Worm (Caenorhabditis elegans) whole organism, L1 larva: ENCODE results near the gene C26E1.1.

Experiments
- C04F5.9 ChIP-seq: sonication (generic microtip); optimal IDR thresholded peaks from 2 replicates; lab custom pipeline; 2016; ENCODE audit warnings: missing genetic modification characterization, missing compliant biosample characterization
- aha-1 ChIP-seq: fragments of 150-350 bp; optimal IDR thresholded peaks from 2 replicates; lab custom pipeline; 2014; ENCODE audit warnings: missing biosample characterization, missing genetic modification characterization
- alr-1 ChIP-seq: fragments of 200-800 bp; sonication (Bioruptor generic); optimal IDR thresholded peaks from 2 replicates; lab custom pipeline; 2018; ENCODE audit warnings: borderline replicate concordance, mild to moderate bottlenecking, missing genetic modification characterization, missing compliant biosample characterization
- blmp-1 ChIP-seq: fragments of 150-350 bp; optimal IDR thresholded peaks from 2 replicates; lab custom pipeline; 2014; ENCODE audit warnings: missing biosample characterization, missing genetic modification characterization
- ceh-88 ChIP-seq: fragments of 200-800 bp; sonication (Bioruptor generic); IDR thresholded peaks from 2 replicates; pipeline ENCODE4 v1.3.6; 2022; ENCODE audit warnings: missing genetic modification characterization, missing compliant biosample characterization
- ces-1 ChIP-seq: fragments of 150-350 bp; optimal IDR thresholded peaks from 2 replicates; lab custom pipeline; 2014; ENCODE audit warnings: missing biosample characterization, missing genetic modification reagents, missing genetic modification characterization
- dsc-1 ChIP-seq: sonication (generic microtip); optimal IDR thresholded peaks from 2 replicates; lab custom pipeline; 2016; ENCODE audit warnings: mild to moderate bottlenecking, missing genetic modification characterization, missing compliant biosample characterization
- efl-3 ChIP-seq: fragments of 200-800 bp; sonication (Bioruptor generic); optimal IDR thresholded peaks from 2 replicates; lab custom pipeline; 2018; ENCODE audit warnings: mild to moderate bottlenecking, missing genetic modification characterization, missing compliant biosample characterization
- egl-13 ChIP-seq: sonication (generic microtip); optimal IDR thresholded peaks from 2 replicates; lab custom pipeline; 2016; ENCODE audit warnings: missing genotype, missing genetic modification reagents, missing genetic modification characterization, missing compliant biosample characterization
- egl-27 ChIP-seq, 2 experiments: fragments of 150-350 bp in 1 of 2; sonication (generic microtip); optimal IDR thresholded peaks; 3 replicates each; lab custom pipeline; 2017 to 2018; ENCODE audit warnings: missing biosample characterization in 2 of 2, missing genetic modification characterization in 2 of 2, missing genetic modification reagents in 2 of 2
- elt-2 ChIP-seq: sonication (generic microtip); optimal IDR thresholded peaks from 2 replicates; lab custom pipeline; 2016; ENCODE audit warnings: missing genetic modification characterization, mild to moderate bottlenecking, inconsistent platforms, missing compliant biosample characterization, missing genetic modification reagents
- elt-3 ChIP-seq, 6 experiments: fragments of 150-350 bp in 1 of 6; sonication (generic microtip); optimal IDR thresholded peaks; 2 replicates each; lab custom pipeline; 2017 to 2018; ENCODE audit warnings: missing biosample characterization in 6 of 6, missing genetic modification characterization in 6 of 6, inconsistent platforms in 1 of 6
- fkh-10 ChIP-seq: sonication (generic microtip); optimal IDR thresholded peaks from 2 replicates; lab custom pipeline; 2017; ENCODE audit warnings: missing biosample characterization, missing genetic modification reagents, missing genetic modification characterization
- fkh-8 ChIP-seq: sonication (generic microtip); optimal IDR thresholded peaks from 2 replicates; lab custom pipeline; 2016; ENCODE audit warnings: mild to moderate bottlenecking, missing genetic modification characterization, missing compliant biosample characterization
- fos-1 ChIP-seq: fragments of 150-350 bp; optimal IDR thresholded peaks from 2 replicates; lab custom pipeline; 2014; ENCODE audit warnings: missing biosample characterization, missing genetic modification characterization
- grh-1 ChIP-seq: fragments of 200-800 bp; sonication (Bioruptor generic); IDR thresholded peaks from 2 replicates; pipeline ENCODE4 v1.3.6; 2022; ENCODE audit warnings: missing genetic modification reagents, missing genetic modification characterization, missing compliant biosample characterization
- hlh-4 ChIP-seq: sonication (generic microtip); optimal IDR thresholded peaks from 2 replicates; lab custom pipeline; 2016; ENCODE audit warnings: mild to moderate bottlenecking, missing genetic modification characterization, missing compliant biosample characterization
- hpl-2 ChIP-seq: fragments of 150-350 bp; optimal IDR thresholded peaks from 2 replicates; lab custom pipeline; 2014; ENCODE audit warnings: missing biosample characterization, missing genetic modification reagents, missing genetic modification characterization
- isw-1 ChIP-seq: fragments of 200-800 bp; sonication (Bioruptor generic); IDR thresholded peaks from 2 replicates; pipeline ENCODE4 v1.3.6; 2022; ENCODE audit warnings: missing genetic modification characterization, missing compliant biosample characterization
- jun-1 ChIP-seq: fragments of 150-350 bp; optimal IDR thresholded peaks from 2 replicates; lab custom pipeline; 2014; ENCODE audit warnings: missing biosample characterization, missing genetic modification reagents, missing genetic modification characterization
- lin-13 ChIP-seq: fragments of 150-350 bp; optimal IDR thresholded peaks from 2 replicates; lab custom pipeline; 2014; ENCODE audit warnings: missing biosample characterization, missing genetic modification reagents, missing genetic modification characterization
- lin-14 ChIP-seq: fragments of 200-800 bp; sonication (Bioruptor generic); optimal IDR thresholded peaks from 2 replicates; lab custom pipeline; 2018; ENCODE audit warnings: mild to moderate bottlenecking, missing genetic modification characterization, moderate library complexity, missing compliant biosample characterization
- lin-35 ChIP-seq, 2 experiments: fragments of 150-350 bp; optimal IDR thresholded peaks; 2 replicates each; lab custom pipeline; 2014; ENCODE audit warnings: missing biosample characterization in 2 of 2, missing genetic modification characterization in 2 of 2, missing genetic modification reagents in 2 of 2
- mdl-1 ChIP-seq, 2 experiments: fragments of 150-350 bp; optimal IDR thresholded peaks; 2 replicates each; lab custom pipeline; 2014 to 2017; ENCODE audit warnings: missing biosample characterization in 2 of 2, missing genetic modification characterization in 2 of 2, inconsistent platforms in 1 of 2
- mep-1 ChIP-seq: fragments of 150-350 bp; optimal IDR thresholded peaks from 2 replicates; lab custom pipeline; 2014; ENCODE audit warnings: missing biosample characterization, missing genetic modification characterization
- nhr-237 ChIP-seq: fragments of 150-350 bp; optimal IDR thresholded peaks from 2 replicates; lab custom pipeline; 2014; ENCODE audit warnings: missing biosample characterization, missing genetic modification characterization
- nhr-76 ChIP-seq: sonication (generic microtip); optimal IDR thresholded peaks from 2 replicates; lab custom pipeline; 2017; ENCODE audit warnings: missing biosample characterization, missing genetic modification characterization
- nhr-77 ChIP-seq: fragments of 150-350 bp; optimal IDR thresholded peaks from 2 replicates; lab custom pipeline; 2014; ENCODE audit warnings: missing biosample characterization, missing genetic modification characterization
- nhr-85 ChIP-seq: sonication (generic microtip); peaks from one replicate; lab custom pipeline; 2016; ENCODE audit warnings: missing genetic modification characterization, inconsistent platforms, missing compliant biosample characterization
- pag-3 ChIP-seq: sonication (generic microtip); optimal IDR thresholded peaks from 2 replicates; lab custom pipeline; 2017; ENCODE audit warnings: missing genetic modification characterization, mild to moderate bottlenecking, missing compliant biosample characterization, antibody characterized with exemption, borderline replicate concordance; ENCODE audit not compliant: insufficient read depth
- pax-3 ChIP-seq: fragments of 200-800 bp; sonication (Bioruptor generic); optimal IDR thresholded peaks from 2 replicates; lab custom pipeline; 2018; ENCODE audit warnings: mild to moderate bottlenecking, missing genetic modification characterization, moderate library complexity, missing compliant biosample characterization
- skn-1 ChIP-seq: fragments of 150-350 bp; optimal IDR thresholded peaks from 2 replicates; lab custom pipeline; 2014; ENCODE audit warnings: missing biosample characterization, missing genetic modification characterization
- snpc-4 ChIP-seq: fragments of 150-350 bp; optimal IDR thresholded peaks from 2 replicates; lab custom pipeline; 2014; ENCODE audit warnings: missing biosample characterization, missing genetic modification characterization
- sptf-1 ChIP-seq: fragments of 150-350 bp; optimal IDR thresholded peaks from 2 replicates; lab custom pipeline; 2014; ENCODE audit warnings: missing biosample characterization, missing genetic modification characterization
- swsn-7 ChIP-seq: sonication (generic microtip); optimal IDR thresholded peaks from 2 replicates; lab custom pipeline; 2016; ENCODE audit warnings: missing genetic modification characterization, missing compliant biosample characterization
- tlp-1 ChIP-seq: fragments of 150-350 bp; optimal IDR thresholded peaks from 2 replicates; lab custom pipeline; 2014; ENCODE audit warnings: missing biosample characterization, missing genetic modification characterization
- unc-30 ChIP-seq: sonication (generic microtip); optimal IDR thresholded peaks from 2 replicates; lab custom pipeline; 2017; ENCODE audit warnings: missing biosample characterization, missing genetic modification characterization
- unc-62 ChIP-seq: fragments of 150-350 bp; optimal IDR thresholded peaks from 2 replicates; lab custom pipeline; 2014; ENCODE audit warnings: missing biosample characterization, missing genetic modification reagents, missing genetic modification characterization
- unc-86 ChIP-seq: sonication (generic microtip); optimal IDR thresholded peaks from 2 replicates; lab custom pipeline; 2016; ENCODE audit warnings: missing genetic modification characterization, missing compliant biosample characterization
- vab-15 ChIP-seq: sonication (generic microtip); optimal IDR thresholded peaks from 2 replicates; lab custom pipeline; 2017; ENCODE audit warnings: missing genotype, mild to moderate bottlenecking, missing genetic modification characterization, missing compliant biosample characterization
- xbp-1 ChIP-seq: sonication (generic microtip); optimal IDR thresholded peaks from 2 replicates; lab custom pipeline; 2016; ENCODE audit warnings: missing genetic modification characterization, missing compliant biosample characterization
- zag-1 ChIP-seq: fragments of 150-350 bp; optimal IDR thresholded peaks from 2 replicates; lab custom pipeline; 2014; ENCODE audit warnings: missing biosample characterization, missing genetic modification characterization
- zip-4 ChIP-seq: fragments of 200-800 bp; sonication (Bioruptor generic); optimal IDR thresholded peaks from 2 replicates; lab custom pipeline; 2018; ENCODE audit warnings: mild to moderate bottlenecking, missing genetic modification characterization, moderate library complexity, missing compliant biosample characterization

The C26E1.1 gene

ce11 chrV:13324933-13325760 lies 27.8 kb downstream of the C26E1.1 start, which contains the start of gene C50B6.7:
C50B6.7 (minus strand) TSS chrV:13324983.
- no peak for TF ChIP-seq zag-1 (tag; lab: Kevin White, UChicago)
- TF ChIP-seq elt-2 (tag; lab: Kevin White, UChicago) = peak; percentile 17
- TF ChIP-seq, all 84 proteins: peak for 1

DNA sequence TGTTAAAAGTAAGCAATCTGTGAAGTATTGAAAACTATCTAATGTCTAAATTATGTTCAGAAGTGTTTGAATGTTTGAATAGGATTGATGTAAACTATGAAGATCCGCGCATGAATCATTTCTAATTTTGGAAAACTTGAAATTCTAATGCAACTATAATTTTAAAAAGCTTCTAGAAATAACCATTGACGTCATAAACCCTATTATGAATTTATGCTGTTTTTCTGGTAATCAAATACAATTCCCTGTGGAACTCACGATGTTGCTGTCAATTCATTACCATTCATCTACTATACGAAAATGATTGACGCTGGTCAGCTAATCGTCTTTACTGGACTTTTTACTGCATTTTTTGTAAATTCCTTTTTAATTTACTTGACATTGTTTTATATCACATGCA lies 30.1 kb downstream of the C26E1.1 start, which contains the start of gene str-37:
Gene str-37, plus strand, starts transcription at position 301 of the 400 bp plus-strand sequence.
- TF ChIP-seq isw-1 (GFP tag; lab: Robert Waterston, UW) = no peak
- TF ChIP-seq elt-3 (tag; optimal IDR thresholded peaks at IDR 0.05; lab: Kevin White, UChicago) = no peak
- no peak for TF ChIP-seq zag-1 (tag; lab: Kevin White, UChicago)
- TF ChIP-seq xbp-1 (tag; lab: Kevin White, UChicago) = no peak
- TF ChIP-seq nhr-77 = no peak
- TF ChIP-seq fkh-10 = no peak
- no peak for TF ChIP-seq nhr-237
- no peak for TF ChIP-seq unc-86 (tag; lab: Kevin White, UChicago)
- no peak for TF ChIP-seq fkh-8 (tag; lab: Kevin White, UChicago)
- no peak for TF ChIP-seq hpl-2 (GFP tag; lab: Kevin White, UChicago)
- TF ChIP-seq pag-3 = no peak
- no peak for TF ChIP-seq nhr-76

DNA sequence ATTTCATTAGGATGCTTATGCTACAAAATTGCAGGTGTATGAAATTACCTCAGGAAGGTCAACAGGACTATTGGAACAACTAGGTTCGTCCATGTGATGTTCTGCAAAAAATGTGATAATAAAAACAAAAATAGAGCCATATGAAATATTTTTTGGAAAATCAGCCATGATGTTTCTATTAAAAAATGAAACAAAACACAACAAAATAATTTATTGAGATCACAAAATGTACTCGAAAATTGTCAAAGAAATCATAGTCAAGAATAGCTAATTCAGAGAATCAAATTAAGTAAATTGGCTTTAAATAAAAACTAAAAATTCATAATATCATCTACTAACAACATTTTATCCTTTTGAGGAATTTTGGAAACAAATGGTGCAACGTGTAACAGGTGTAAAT lies 33.6 kb downstream of the C26E1.1 start, which contains the start of gene nhr-129:
Gene nhr-129, minus strand, starts transcription at position 101 of the 400 bp plus-strand sequence.
- no peak for TF ChIP-seq egl-13 (tag; lab: Kevin White, UChicago)
- no peak for TF ChIP-seq pag-3
- TF ChIP-seq jun-1 = no peak
- TF ChIP-seq nhr-77 = no peak
- no peak for TF ChIP-seq hpl-2 (GFP tag; lab: Kevin White, UChicago)
- no peak for TF ChIP-seq nhr-237
- no peak for TF ChIP-seq unc-30 (tag; lab: Kevin White, UChicago)
- no peak for TF ChIP-seq skn-1 (tag; lab: Kevin White, UChicago)
- no peak for TF ChIP-seq swsn-7 (tag; lab: Kevin White, UChicago)
- no peak for TF ChIP-seq dsc-1 (tag; lab: Kevin White, UChicago)
- TF ChIP-seq sptf-1 (tag; lab: Kevin White, UChicago) = no peak
- no peak for TF ChIP-seq ces-1 (GFP tag; lab: Kevin White, UChicago)
- no peak for TF ChIP-seq fos-1 (tag; lab: Kevin White, UChicago)
- no peak for TF ChIP-seq grh-1
- TF ChIP-seq, all 84 proteins: peak for 0

DNA sequence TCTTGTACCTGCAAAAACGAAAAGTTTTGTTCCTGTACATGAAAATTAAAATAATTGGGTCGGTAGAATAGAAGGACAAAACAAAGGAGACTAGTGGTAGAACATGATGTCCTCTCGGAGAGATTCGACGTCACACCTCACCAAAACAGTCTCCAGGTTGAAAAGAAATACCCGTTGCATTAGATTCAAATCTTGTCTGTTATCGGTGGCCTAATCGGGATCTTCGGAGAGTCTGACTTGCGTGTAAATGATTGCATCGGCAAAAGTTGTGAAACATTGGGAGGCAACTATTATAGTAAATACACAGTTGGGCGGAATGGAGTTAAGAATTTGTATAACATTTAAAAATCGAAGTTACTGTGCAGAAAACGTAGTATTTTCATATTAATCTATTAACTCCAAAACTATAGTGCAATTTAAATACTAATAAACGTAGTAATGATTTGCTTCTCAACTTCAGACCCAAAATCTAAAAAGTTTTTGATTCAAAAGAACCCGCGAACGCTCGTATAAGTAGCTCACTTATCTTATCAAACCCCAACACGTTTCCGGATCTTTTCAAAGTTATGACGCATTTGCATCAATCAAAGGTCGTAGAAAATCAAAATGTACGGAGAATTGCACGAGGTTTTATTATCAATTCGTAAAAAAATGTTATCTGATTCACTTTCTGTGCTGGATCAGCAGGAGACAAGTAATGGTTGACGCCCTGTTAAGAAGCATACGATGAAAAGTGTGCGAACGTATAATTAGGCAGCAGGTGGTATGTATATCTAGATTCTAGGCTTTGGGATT lies 36.3 kb downstream of the C26E1.1 start, which contains the start of gene nhr-168:
Gene nhr-168, minus strand, starts transcription at position 486 of the 795 bp plus-strand sequence.
- TF ChIP-seq C04F5.9 (tag; lab: Kevin White, UChicago) = no peak
- TF ChIP-seq grh-1 = peak; percentile 41
- TF ChIP-seq vab-15 = no peak
- no peak for TF ChIP-seq alr-1 (tag; lab: Kevin White, UChicago)
- TF ChIP-seq efl-3 = no peak
- TF ChIP-seq zag-1 (tag; lab: Kevin White, UChicago) = no peak
- no peak for TF ChIP-seq tlp-1 (tag; lab: Kevin White, UChicago)
- no peak for TF ChIP-seq nhr-77
- no peak for TF ChIP-seq unc-30 (tag; lab: Kevin White, UChicago)
- peak; percentile 39 for TF ChIP-seq pax-3
- TF ChIP-seq aha-1 (tag; lab: Kevin White, UChicago) = no peak
- TF ChIP-seq lin-13 (GFP tag; lab: Kevin White, UChicago) = no peak
- TF ChIP-seq snpc-4 = no peak
- TF ChIP-seq blmp-1 (tag; lab: Kevin White, UChicago) = peak; percentile 38
- no peak for TF ChIP-seq egl-27 (tag; optimal IDR thresholded peaks at IDR 0.05; lab: Kevin White, UChicago)
- no peak for TF ChIP-seq mep-1 (tag; lab: Kevin White, UChicago)
- TF ChIP-seq skn-1 (tag; lab: Kevin White, UChicago) = no peak
- TF ChIP-seq fkh-8 (tag; lab: Kevin White, UChicago) = no peak
- TF ChIP-seq ceh-88 (GFP tag; lab: Robert Waterston, UW) = no peak
- TF ChIP-seq nhr-85 (tag; lab: Kevin White, UChicago) = peak; percentile 88
- TF ChIP-seq unc-62 (GFP tag; lab: Kevin White, UChicago) = no peak
- no peak for TF ChIP-seq mdl-1 (tag; optimal IDR thresholded peaks at IDR 0.05; lab: Kevin White, UChicago)
- TF ChIP-seq lin-14 (GFP tag; lab: Kevin White, UChicago) = peak; percentile 68
- TF ChIP-seq hlh-4 = no peak
- TF ChIP-seq zip-4 (GFP tag; lab: Kevin White, UChicago) = no peak
- no peak for TF ChIP-seq lin-35 (GFP tag; optimal IDR thresholded peaks at IDR 0.05; lab: Kevin White, UChicago)
